Comparison of ENCODE assay signal across 4 worm cellular contexts in the genomic region with DNA sequence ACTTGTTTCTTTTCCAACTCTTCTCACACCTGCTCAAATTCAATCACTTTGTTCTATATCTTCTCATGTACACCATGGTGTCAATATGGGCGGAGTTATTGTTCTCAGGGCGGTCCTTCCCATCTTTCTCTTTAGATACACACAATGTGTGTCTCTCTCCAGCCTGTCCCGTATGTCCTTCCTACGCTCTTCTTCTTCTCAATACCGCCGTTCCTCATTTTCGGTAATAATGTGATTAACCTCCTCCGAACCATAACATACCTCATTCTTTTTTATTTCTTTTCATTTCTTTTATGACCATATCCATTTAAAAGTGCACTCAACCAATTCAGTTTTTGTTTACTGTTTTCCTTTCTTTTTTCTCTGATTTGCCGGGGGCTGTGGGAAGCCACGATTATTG.
A peak's percentile ranks its signal among the peaks of the same experiment; 100 is the strongest.
TF ChIP-seq lines count a peak whose summit lies in the region.

No protein-coding gene starts in this region.

TF ChIP-seq in whole organism, L3 larva, 47 proteins besides CTCF, POLR2A, EP300 and RAD21:
- TF ChIP-seq sea-2 (GFP tag; optimal IDR thresholded peaks at IDR 0.05; lab: Kevin White, UChicago): no peak
- no peak for TF ChIP-seq daf-12 (tag; optimal IDR thresholded peaks at IDR 0.05; lab: Kevin White, UChicago)
- TF ChIP-seq egl-5 (tag; optimal IDR thresholded peaks at IDR 0.05; lab: Kevin White, UChicago): peak; percentile 10
- no peak for TF ChIP-seq elt-1 (tag; optimal IDR thresholded peaks at IDR 0.05; lab: Kevin White, UChicago)
- TF ChIP-seq snpc-4 (tag; optimal IDR thresholded peaks at IDR 0.05; lab: Kevin White, UChicago): no peak
TF ChIP-seq in whole organism, L3 larva: peak in this region for 1.

TF ChIP-seq in whole organism, late embryonic, 69 proteins besides CTCF, POLR2A, EP300 and RAD21:
- TF ChIP-seq ceh-31 (tag; optimal IDR thresholded peaks at IDR 0.05; lab: Kevin White, UChicago) (peak; percentile 2), unc-42 (tag; optimal IDR thresholded peaks at IDR 0.05; lab: Kevin White, UChicago) (peak; percentile 69), hlh-8 (tag; optimal IDR thresholded peaks at IDR 0.05; lab: Kevin White, UChicago) (no peak), pros-1 (tag; optimal IDR thresholded peaks at IDR 0.05; lab: Kevin White, UChicago) (no peak), ama-1 (optimal IDR thresholded peaks at IDR 0.05; lab: Kevin White, UChicago) (peak; percentile 17)

TF ChIP-seq in whole organism, midembryonic, 9 proteins besides CTCF, POLR2A, EP300 and RAD21:
- TF ChIP-seq med-1 (GFP tag; optimal IDR thresholded peaks at IDR 0.05; lab: Kevin White, UChicago; ENCODE audit: insufficient read depth) (no peak), flt-1 (GFP tag; IDR thresholded peaks at IDR 0.05; lab: Robert Waterston, UW) (peak; percentile 39; the same call in 1 of the 2 replicates)
TF ChIP-seq in whole organism, midembryonic: peak in this region for 1.

TF ChIP-seq in whole organism, mixed stage, embryonic, 35 proteins besides CTCF, POLR2A, EP300 and RAD21:
- peak; percentile 78 for TF ChIP-seq ces-1 (GFP tag; optimal IDR thresholded peaks at IDR 0.05; lab: Kevin White, UChicago)
- peak; percentile 6 for TF ChIP-seq ham-2 (GFP tag; optimal IDR thresholded peaks at IDR 0.05; lab: Kevin White, UChicago)
- no peak for TF ChIP-seq bed-3 (GFP tag; optimal IDR thresholded peaks at IDR 0.05; lab: Kevin White, UChicago)
- TF ChIP-seq nhr-237 (tag; optimal IDR thresholded peaks at IDR 0.05; lab: Kevin White, UChicago): no peak
TF ChIP-seq in whole organism, mixed stage, embryonic: peak in this region for 2.
